Worm (Caenorhabditis elegans) whole organism, young adult: Measurements from ENCODE around the gene T11F8.5.

Source experiments
- Y56A3A.18 ChIP-seq: fragments of 200-800 bp; sonication (Bioruptor generic); IDR thresholded peaks from 2 replicates; pipeline ENCODE4 v1.3.6; 2022; ENCODE audit warnings: missing genetic modification reagents, missing genetic modification characterization, missing compliant biosample characterization
- ceh-58 ChIP-seq: fragments of 200-800 bp; sonication (Bioruptor generic); IDR thresholded peaks from 2 replicates; pipeline ENCODE4 v1.3.6; 2022; ENCODE audit warnings: missing genetic modification characterization, missing compliant biosample characterization
- nhr-27 ChIP-seq: fragments of 200-800 bp; sonication (Bioruptor generic); optimal IDR thresholded peaks from 2 replicates; lab custom pipeline; 2018; ENCODE audit warnings: mild to moderate bottlenecking, missing genetic modification characterization, moderate library complexity, missing compliant biosample characterization
- tlf-1 ChIP-seq: fragments of 200-800 bp; sonication (Bioruptor generic); optimal IDR thresholded peaks from 2 replicates; lab custom pipeline; 2018; ENCODE audit warnings: mild to moderate bottlenecking, missing genetic modification characterization, missing compliant biosample characterization
- unc-62 ChIP-seq: fragments of 150-350 bp; optimal IDR thresholded peaks from 2 replicates; lab custom pipeline; 2014; ENCODE audit warnings: missing biosample characterization, missing genetic modification reagents, missing genetic modification characterization

DNA sequence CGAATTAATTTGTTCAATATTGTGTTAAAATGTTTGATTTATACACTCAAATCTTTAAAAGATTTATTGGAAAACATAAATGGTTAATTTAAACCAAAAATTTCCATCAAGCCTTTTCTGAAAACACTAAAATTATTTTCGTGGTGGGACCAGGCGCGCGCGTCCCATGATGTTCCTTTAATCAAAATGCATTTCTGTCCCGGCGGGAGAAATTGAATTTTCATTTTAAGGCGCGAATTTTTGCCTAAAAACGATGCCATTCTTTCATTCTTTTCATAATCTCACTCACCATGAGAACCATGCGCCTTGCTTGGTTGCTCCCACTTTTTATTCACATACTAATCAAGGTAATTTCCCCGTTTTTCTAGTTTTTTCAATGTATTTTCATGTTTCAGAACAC lies 13.1 kb upstream of the T11F8.5 start, which contains the start of gene rme-2:
- TF ChIP-seq tlf-1 (GFP tag; lab: Kevin White, UChicago): peak; percentile 88
- no peak for TF ChIP-seq unc-62
- TF ChIP-seq nhr-27 (tag; lab: Kevin White, UChicago): no peak
- TF ChIP-seq ceh-58 (GFP tag; lab: Robert Waterston, UW): no peak
- TF ChIP-seq Y56A3A.18: no peak
